Worm (Caenorhabditis elegans) whole organism, mixed stage, embryonic: ENCODE measurements around the gene col-78.

Experiments used
- bed-3 ChIP-seq: fragments of 200-800 bp; sonication (Bioruptor generic); optimal IDR thresholded peaks from 3 replicates; lab custom pipeline; 2018; ENCODE audit warnings: mild to moderate bottlenecking, missing genetic modification characterization, moderate library complexity, missing compliant biosample characterization
- elt-3 ChIP-seq: fragments of 150-350 bp; optimal IDR thresholded peaks from 2 replicates; lab custom pipeline; 2014; ENCODE audit warnings: missing biosample characterization, missing genetic modification characterization
- nhr-237 ChIP-seq: fragments of 150-350 bp; optimal IDR thresholded peaks from 2 replicates; lab custom pipeline; 2014; ENCODE audit warnings: missing biosample characterization, missing genetic modification characterization
- nhr-76 ChIP-seq: sonication (generic microtip); optimal IDR thresholded peaks from 2 replicates; lab custom pipeline; 2017; ENCODE audit warnings: missing biosample characterization, missing genetic modification characterization
- pha-4 ChIP-seq: fragments of 150-350 bp; optimal IDR thresholded peaks from 2 replicates; lab custom pipeline; 2018; ENCODE audit warnings: missing biosample characterization, missing genetic modification reagents, missing genetic modification characterization
- tbx-8 ChIP-seq: fragments of 200-800 bp; sonication (Bioruptor generic); optimal IDR thresholded peaks from 2 replicates; lab custom pipeline; 2018; ENCODE audit warnings: mild to moderate bottlenecking, missing genetic modification characterization, moderate library complexity, missing compliant biosample characterization
- unc-62 ChIP-seq: fragments of 150-350 bp; optimal IDR thresholded peaks from 2 replicates; lab custom pipeline; 2014; ENCODE audit warnings: missing biosample characterization, missing genetic modification reagents, missing genetic modification characterization

ce11 chrII:9141110-9141509, 11.2 kb upstream of the col-78 start:
- TF ChIP-seq nhr-76 (tag; lab: Kevin White, UChicago) (no peak), elt-3 (no peak), pha-4 (tag; lab: Kevin White, UChicago) (no peak), tbx-8 (GFP tag; lab: Kevin White, UChicago) (no peak), unc-62 (GFP tag; lab: Kevin White, UChicago) (no peak), nhr-237 (tag; lab: Kevin White, UChicago) (no peak), bed-3 (no peak)
